Worm (Caenorhabditis elegans) whole organism, late embryonic: Measurements from ENCODE around the gene F47D12.7.

ENCODE experiments used
- C38D4.7 ChIP-seq: fragments of 200-800 bp; sonication (Bioruptor generic); optimal IDR thresholded peaks from 2 replicates; lab custom pipeline; 2018; ENCODE audit warnings: mild to moderate bottlenecking, missing genetic modification characterization, moderate library complexity, missing compliant biosample characterization
- K09A11.1 ChIP-seq: sonication (generic microtip); optimal IDR thresholded peaks from 2 replicates; lab custom pipeline; 2017; ENCODE audit warnings: antibody characterized with exemption, mild to moderate bottlenecking, missing genetic modification characterization, missing compliant biosample characterization; ENCODE audit not compliant: insufficient read depth
- ceh-14 ChIP-seq: sonication (generic microtip); optimal IDR thresholded peaks from 2 replicates; lab custom pipeline; 2016; ENCODE audit warnings: missing genotype, missing genetic modification characterization, missing compliant biosample characterization
- ceh-18 ChIP-seq: sonication (generic microtip); optimal IDR thresholded peaks from 2 replicates; lab custom pipeline; 2016; ENCODE audit warnings: missing genetic modification characterization, missing compliant biosample characterization
- ceh-19 ChIP-seq: fragments of 200-800 bp; sonication (Bioruptor generic); optimal IDR thresholded peaks from 2 replicates; lab custom pipeline; 2018; ENCODE audit warnings: mild to moderate bottlenecking, missing genetic modification characterization, missing compliant biosample characterization
- ceh-2 ChIP-seq: sonication (generic microtip); optimal IDR thresholded peaks from 2 replicates; lab custom pipeline; 2016; ENCODE audit warnings: missing genotype, missing genetic modification characterization, missing compliant biosample characterization
- ceh-31 ChIP-seq: sonication (generic microtip); optimal IDR thresholded peaks from 2 replicates; lab custom pipeline; 2016; ENCODE audit warnings: missing genetic modification characterization, missing compliant biosample characterization
- ceh-34 ChIP-seq: sonication (generic microtip); optimal IDR thresholded peaks from 2 replicates; lab custom pipeline; 2016; ENCODE audit warnings: mild to moderate bottlenecking, missing genetic modification characterization, missing compliant biosample characterization
- ceh-48 ChIP-seq: sonication (generic microtip); optimal IDR thresholded peaks from 2 replicates; lab custom pipeline; 2016; ENCODE audit warnings: missing genetic modification characterization, inconsistent platforms, missing compliant biosample characterization
- ceh-6 ChIP-seq: fragments of 200-800 bp; sonication (Bioruptor generic); optimal IDR thresholded peaks from 2 replicates; lab custom pipeline; 2018; ENCODE audit warnings: mild to moderate bottlenecking, missing genetic modification characterization, missing compliant biosample characterization
- che-1 ChIP-seq: sonication (generic microtip); optimal IDR thresholded peaks from 2 replicates; lab custom pipeline; 2016; ENCODE audit warnings: mild to moderate bottlenecking, missing genetic modification characterization, missing compliant biosample characterization
- dve-1 ChIP-seq: sonication (generic microtip); optimal IDR thresholded peaks from 2 replicates; lab custom pipeline; 2017; ENCODE audit warnings: antibody characterized with exemption, mild to moderate bottlenecking, missing genetic modification characterization, missing compliant biosample characterization
- elt-2 ChIP-seq: sonication (generic microtip); optimal IDR thresholded peaks from 2 replicates; lab custom pipeline; 2016; ENCODE audit warnings: missing genetic modification reagents, missing genetic modification characterization, missing compliant biosample characterization
- elt-4 ChIP-seq: sonication (generic microtip); optimal IDR thresholded peaks from 2 replicates; lab custom pipeline; 2016; ENCODE audit warnings: missing genetic modification characterization, missing compliant biosample characterization
- ets-4 ChIP-seq: sonication (generic microtip); optimal IDR thresholded peaks from 2 replicates; lab custom pipeline; 2016; ENCODE audit warnings: missing genetic modification characterization, missing compliant biosample characterization
- fkh-10 ChIP-seq: fragments of 150-350 bp; optimal IDR thresholded peaks from 2 replicates; lab custom pipeline; 2014; ENCODE audit warnings: missing biosample characterization, missing genetic modification reagents, missing genetic modification characterization
- hlh-30 ChIP-seq: sonication (generic microtip); optimal IDR thresholded peaks from 2 replicates; lab custom pipeline; 2017; ENCODE audit warnings: antibody characterized with exemption, missing genetic modification characterization, missing compliant biosample characterization; ENCODE audit not compliant: insufficient read depth
- madf-2 ChIP-seq: sonication (generic microtip); optimal IDR thresholded peaks from 2 replicates; lab custom pipeline; 2017; ENCODE audit warnings: missing genetic modification characterization, missing compliant biosample characterization
- mec-3 ChIP-seq: sonication (generic microtip); optimal IDR thresholded peaks from 2 replicates; lab custom pipeline; 2016; ENCODE audit warnings: borderline replicate concordance, missing genetic modification characterization, missing compliant biosample characterization
- nfya-1 ChIP-seq: sonication (generic microtip); optimal IDR thresholded peaks from 2 replicates; lab custom pipeline; 2017; ENCODE audit warnings: missing genetic modification characterization, mild to moderate bottlenecking, missing compliant biosample characterization, antibody characterized with exemption, moderate library complexity
- nhr-11 ChIP-seq: fragments of 150-350 bp; optimal IDR thresholded peaks from 2 replicates; lab custom pipeline; 2014; ENCODE audit warnings: missing biosample characterization, missing genetic modification characterization
- odd-2 ChIP-seq: sonication (generic microtip); optimal IDR thresholded peaks from 2 replicates; lab custom pipeline; 2017; ENCODE audit warnings: antibody characterized with exemption, mild to moderate bottlenecking, missing genetic modification characterization, missing compliant biosample characterization
- pag-3 ChIP-seq: sonication (generic microtip); optimal IDR thresholded peaks from 2 replicates; lab custom pipeline; 2016; ENCODE audit warnings: missing compliant biosample characterization, missing genetic modification characterization, borderline replicate concordance
- pax-1 ChIP-seq: fragments of 150-350 bp; optimal IDR thresholded peaks from 2 replicates; lab custom pipeline; 2014; ENCODE audit warnings: missing biosample characterization, missing genetic modification characterization
- pha-4 ChIP-seq: fragments of 150-350 bp; optimal IDR thresholded peaks from 2 replicates; lab custom pipeline; 2018; ENCODE audit warnings: missing biosample characterization, missing genetic modification reagents, missing genetic modification characterization
- sox-2 ChIP-seq: fragments of 200-800 bp; sonication (Bioruptor generic); IDR thresholded peaks from 2 replicates; pipeline ENCODE4 v1.3.6; 2022; ENCODE audit warnings: missing genetic modification reagents, missing genetic modification characterization, missing compliant biosample characterization
- unc-3 ChIP-seq, 2 experiments: fragments of 200-800 bp in 1 of 2; sonication (Bioruptor generic) in 1 of 2; sonication (generic microtip) in 1 of 2; conservative IDR thresholded peaks in 1 of 2; optimal IDR thresholded peaks in 1 of 2; 2 replicates each; pipeline versions ENCODE4 v1.3.6 to Lab custom; 2016 to 2022; ENCODE audit warnings: missing compliant biosample characterization in 2 of 2, missing genetic modification characterization in 2 of 2, missing genetic modification reagents in 1 of 2
- unc-42 ChIP-seq: sonication (generic microtip); optimal IDR thresholded peaks from 2 replicates; lab custom pipeline; 2016; ENCODE audit warnings: missing genotype, missing genetic modification characterization, missing compliant biosample characterization
- unc-55 ChIP-seq: sonication (generic microtip); optimal IDR thresholded peaks from 2 replicates; lab custom pipeline; 2017; ENCODE audit warnings: missing biosample characterization, missing genetic modification reagents, missing genetic modification characterization
- zip-5 ChIP-seq: sonication (generic microtip); optimal IDR thresholded peaks from 2 replicates; lab custom pipeline; 2016; ENCODE audit warnings: missing genetic modification characterization, missing compliant biosample characterization

Gene F47D12.7

DNA sequence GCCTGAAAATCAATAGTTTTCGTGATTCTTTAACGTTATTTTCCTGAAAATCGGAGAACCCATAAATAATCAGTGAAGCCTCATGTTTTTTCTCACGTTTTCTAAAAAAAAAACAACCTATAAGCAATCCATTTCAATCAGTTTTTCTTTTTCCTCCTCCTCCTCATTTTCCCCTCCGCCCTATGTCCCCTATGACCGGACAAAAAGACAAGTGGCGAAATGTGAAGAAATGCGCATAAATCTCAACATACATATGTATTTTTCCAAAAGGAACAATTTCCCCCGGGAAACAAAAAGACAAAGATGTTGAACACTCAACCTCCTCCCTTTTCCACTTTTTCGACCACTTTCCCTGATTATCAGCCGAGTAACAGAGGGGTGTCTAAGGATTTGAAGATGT is 19.7 kb upstream of the F47D12.7 start:
- TF ChIP-seq sox-2 (no peak), che-1 (tag; lab: Kevin White, UChicago) (no peak), C38D4.7 (GFP tag; lab: Kevin White, UChicago) (no peak)
- TF ChIP-seq, all 69 proteins: peak for 0

DNA sequence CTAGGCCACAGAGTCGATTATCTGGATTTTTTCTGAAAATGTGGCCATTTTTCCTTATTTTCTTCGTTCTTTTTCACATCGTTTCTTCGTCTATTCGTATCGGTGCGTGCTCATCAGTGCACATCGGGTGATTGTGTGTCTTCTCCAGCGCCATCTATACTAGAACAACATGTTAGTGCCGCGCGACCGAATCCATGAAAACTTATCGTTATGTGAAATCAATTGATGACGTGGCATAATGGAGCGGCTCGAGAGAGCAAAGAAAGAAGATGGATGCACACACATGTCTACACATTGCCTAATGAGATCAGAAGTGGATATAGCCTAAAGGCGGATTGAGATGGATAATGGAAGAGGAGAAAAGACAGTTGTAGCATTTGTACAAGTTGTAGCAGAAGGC is 16.4 kb upstream of the F47D12.7 start:
- TF ChIP-seq ceh-2 (tag; lab: Kevin White, UChicago): no peak
- peak; percentile 34 for TF ChIP-seq unc-42
- no peak for TF ChIP-seq ceh-34 (tag; lab: Kevin White, UChicago)

DNA sequence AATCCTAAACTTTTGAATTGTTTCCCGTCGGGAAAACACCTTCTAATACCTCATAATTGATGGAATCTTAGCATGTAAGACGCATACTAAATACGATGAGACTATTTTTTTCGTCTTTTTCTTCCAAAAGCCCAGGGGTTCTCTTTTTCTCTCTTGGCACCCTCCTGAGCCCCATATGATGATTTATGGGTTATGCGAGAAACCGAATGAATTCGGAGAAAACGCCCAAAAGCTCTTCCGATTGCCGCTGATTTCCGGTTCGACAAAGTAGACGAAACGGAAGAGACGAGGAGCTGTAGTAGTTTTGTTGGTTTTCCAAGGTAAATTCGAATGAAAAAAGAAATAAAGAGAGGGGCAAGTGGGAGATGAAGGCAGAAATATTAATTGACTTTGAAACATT is 15.6 kb upstream of the F47D12.7 start:
- no peak for TF ChIP-seq fkh-10
- TF ChIP-seq C38D4.7 (GFP tag; lab: Kevin White, UChicago): no peak
- no peak for TF ChIP-seq K09A11.1 (tag; lab: Kevin White, UChicago)
- no peak for TF ChIP-seq zip-5 (tag; lab: Kevin White, UChicago)
- no peak for TF ChIP-seq nfya-1 (tag; lab: Kevin White, UChicago)
- no peak for TF ChIP-seq ceh-14 (tag; lab: Kevin White, UChicago)
- no peak for TF ChIP-seq elt-4 (tag; lab: Kevin White, UChicago)
- no peak for TF ChIP-seq pha-4
- TF ChIP-seq unc-3 (GFP tag; conservative IDR thresholded peaks at IDR 0.05; lab: Robert Waterston, UW): no peak
- TF ChIP-seq unc-3 (tag; optimal IDR thresholded peaks at IDR 0.05; lab: Kevin White, UChicago): no peak
- TF ChIP-seq ceh-19 (GFP tag; lab: Kevin White, UChicago): no peak
- no peak for TF ChIP-seq ets-4 (tag; lab: Kevin White, UChicago)
- no peak for TF ChIP-seq pax-1 (tag; lab: Kevin White, UChicago)

DNA sequence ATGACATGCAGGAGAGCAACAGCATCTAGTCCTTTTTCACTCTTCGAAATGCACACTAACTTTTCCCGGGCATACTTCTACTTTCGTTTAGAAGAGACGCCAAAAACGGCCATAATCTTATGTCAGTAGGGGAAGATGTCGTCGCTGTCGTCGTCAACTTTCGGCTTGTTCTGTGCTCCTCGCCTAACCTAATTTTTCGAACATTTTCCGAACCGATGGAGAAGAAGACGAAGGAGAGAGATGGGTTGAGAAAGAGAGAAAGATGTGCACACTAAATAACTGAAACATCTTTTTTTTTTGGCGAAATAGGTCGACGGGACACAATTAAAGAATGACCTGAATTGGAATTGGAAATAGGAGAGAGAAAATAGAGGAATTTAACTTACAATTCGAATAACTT is 14.5 kb upstream of the F47D12.7 start:
- TF ChIP-seq ceh-31 (tag; lab: Kevin White, UChicago) (no peak), unc-42 (peak; percentile 90)

DNA sequence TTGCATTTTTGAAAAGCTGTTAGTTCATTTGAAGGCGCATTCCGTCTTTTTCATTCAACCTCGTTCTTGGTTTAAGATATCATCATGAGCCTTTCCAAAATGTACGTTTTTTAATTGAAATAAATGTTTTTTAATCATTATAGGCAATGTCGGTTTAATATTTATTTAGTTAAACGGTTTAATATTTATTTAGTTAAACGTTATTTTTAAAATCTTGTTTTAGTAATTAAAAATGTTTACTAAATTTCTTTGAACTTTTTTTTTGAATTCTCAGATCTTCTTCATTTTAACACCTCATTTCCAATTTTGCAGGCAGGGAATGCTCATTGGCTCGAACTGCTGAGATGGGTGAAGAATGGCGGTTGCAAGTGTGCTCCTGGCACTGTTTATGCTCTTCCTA is 13.2 kb upstream of the F47D12.7 start, which contains the start of gene gar-2:
gar-2 (plus strand) TSS at position 301 of the 400 bp plus-strand sequence.
- TF ChIP-seq ceh-48 (tag; lab: Kevin White, UChicago) (no peak), fkh-10 (no peak), ceh-6 (GFP tag; lab: Kevin White, UChicago) (no peak)

DNA sequence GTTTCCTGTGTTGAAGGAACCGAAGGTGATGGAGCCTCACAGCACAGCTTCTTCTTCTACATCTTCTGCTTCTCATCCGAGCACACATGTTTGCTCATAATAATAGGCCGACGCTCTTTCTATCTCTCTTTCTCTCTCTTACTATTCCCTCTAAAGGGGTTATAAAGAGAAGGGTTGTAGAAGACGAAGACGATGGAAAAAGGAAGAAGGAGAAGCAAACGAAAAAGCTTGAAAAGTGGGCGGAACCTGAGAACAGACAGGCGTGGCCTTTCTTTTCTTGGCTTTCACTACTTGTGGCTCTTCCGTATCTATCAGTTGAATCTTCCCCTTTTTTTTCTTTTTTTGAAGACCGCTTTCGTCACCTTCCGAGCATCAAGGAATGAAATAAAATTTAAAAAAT is 12.0 kb upstream of the F47D12.7 start:
- TF ChIP-seq ceh-19 (GFP tag; lab: Kevin White, UChicago) (no peak), dve-1 (tag; lab: Kevin White, UChicago) (no peak), pag-3 (tag; lab: Kevin White, UChicago) (no peak), unc-42 (peak; percentile 56)

DNA sequence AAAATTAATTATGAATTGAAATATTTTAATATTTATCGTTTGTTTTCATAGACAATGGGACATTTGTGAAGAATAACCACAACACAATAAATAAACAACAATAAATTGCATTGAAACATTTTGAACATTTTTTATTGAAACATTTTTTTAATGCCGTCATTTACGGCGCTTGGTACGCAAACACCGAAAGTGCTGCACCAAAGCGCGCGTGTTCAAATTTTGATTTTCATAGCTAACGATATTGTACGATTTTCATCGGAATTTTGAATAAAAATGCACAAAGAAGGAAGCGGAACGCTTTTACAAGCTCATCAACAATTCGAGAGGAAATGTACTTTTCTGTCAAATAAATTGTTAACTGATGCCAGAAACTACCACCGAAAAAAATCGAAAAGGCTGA is 8.0 kb upstream of the F47D12.7 start:
- TF ChIP-seq nhr-11: no peak

DNA sequence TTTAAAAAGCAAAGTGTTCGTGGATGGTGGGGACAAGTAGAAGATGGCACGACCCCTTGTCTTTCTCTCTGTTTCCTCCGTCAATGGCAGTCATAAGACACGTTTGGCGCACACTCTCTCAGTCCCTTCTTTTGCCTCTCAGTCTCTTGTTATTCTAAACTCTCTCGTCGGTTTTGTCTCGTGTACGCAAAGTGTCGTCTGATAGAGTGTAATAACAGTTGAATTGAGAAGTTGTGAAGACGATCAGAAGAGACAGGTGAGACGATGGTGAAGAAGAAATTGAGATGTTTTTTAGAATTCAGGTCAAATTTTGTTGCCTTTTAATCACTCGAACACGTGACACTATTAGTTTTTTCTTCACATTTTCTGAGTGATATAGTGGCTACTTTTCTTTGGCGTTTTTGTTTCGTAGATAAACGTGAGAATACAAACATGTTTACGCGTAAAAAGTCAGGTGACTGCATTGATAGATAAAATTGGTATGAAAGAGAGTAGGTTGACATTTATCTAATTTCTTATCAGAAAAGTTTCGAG is 7.4 kb upstream of the F47D12.7 start, which contains the start of gene F47D12.9:
F47D12.9 (minus strand) TSS at position 267 of the 534 bp plus-strand sequence.
- no peak for TF ChIP-seq dve-1 (tag; lab: Kevin White, UChicago)
- TF ChIP-seq mec-3 (tag; lab: Kevin White, UChicago): no peak
- TF ChIP-seq ceh-18: peak; percentile 46
- no peak for TF ChIP-seq madf-2
- no peak for TF ChIP-seq odd-2 (tag; lab: Kevin White, UChicago)
- no peak for TF ChIP-seq zip-5 (tag; lab: Kevin White, UChicago)
- TF ChIP-seq unc-55 (GFP tag; lab: Kevin White, UChicago): peak; percentile 11
- TF ChIP-seq nfya-1 (tag; lab: Kevin White, UChicago): peak; percentile 51
- peak; percentile 81 for TF ChIP-seq elt-2 (tag; lab: Kevin White, UChicago)
- TF ChIP-seq sox-2: peak; percentile 25; the same call in 1 of the 2 replicates
- TF ChIP-seq ceh-31 (tag; lab: Kevin White, UChicago): peak; percentile 58
- TF ChIP-seq pag-3 (tag; lab: Kevin White, UChicago): no peak
- TF ChIP-seq hlh-30 (tag; lab: Kevin White, UChicago): peak; percentile 97
- TF ChIP-seq, all 69 proteins: peak for 7
